Worm (Caenorhabditis elegans) whole organism, L1 larva: Measurements from ENCODE around the gene col-109.

Experiments used
- egl-13 ChIP-seq: sonication (generic microtip); optimal IDR thresholded peaks from 2 replicates; lab custom pipeline; 2016; ENCODE audit warnings: missing genotype, missing genetic modification reagents, missing genetic modification characterization, missing compliant biosample characterization
- elt-2 ChIP-seq: sonication (generic microtip); optimal IDR thresholded peaks from 2 replicates; lab custom pipeline; 2016; ENCODE audit warnings: missing genetic modification characterization, mild to moderate bottlenecking, inconsistent platforms, missing compliant biosample characterization, missing genetic modification reagents
- lin-15B ChIP-seq: fragments of 150-350 bp; sonication (generic microtip); optimal IDR thresholded peaks from 3 replicates; lab custom pipeline; 2014; ENCODE audit warnings: missing biosample characterization, missing genetic modification characterization
- nhr-11 ChIP-seq: fragments of 150-350 bp; optimal IDR thresholded peaks from 2 replicates; lab custom pipeline; 2014; ENCODE audit warnings: missing biosample characterization, missing genetic modification characterization
- sptf-1 ChIP-seq: fragments of 150-350 bp; optimal IDR thresholded peaks from 2 replicates; lab custom pipeline; 2014; ENCODE audit warnings: missing biosample characterization, missing genetic modification characterization

DNA sequence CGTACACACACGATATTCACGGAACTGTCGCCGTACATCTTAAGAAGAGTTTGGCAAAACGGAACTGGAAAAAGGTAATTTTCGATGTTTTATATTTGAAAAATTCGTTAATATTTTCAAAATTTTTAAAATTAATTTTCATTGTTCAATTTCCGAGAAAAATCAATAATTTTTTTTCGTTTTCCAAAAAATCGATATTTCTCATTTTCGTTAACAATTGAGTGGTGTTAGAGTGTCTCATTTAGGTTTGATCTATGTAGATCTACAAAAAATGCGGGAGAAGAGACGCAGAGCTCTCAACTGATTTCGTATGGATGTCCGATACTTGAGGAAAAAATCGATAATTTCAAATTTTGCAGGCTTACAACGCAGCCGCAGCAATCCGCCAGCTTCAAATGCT is 13.1 kb upstream of the col-109 start:
- no peak for TF ChIP-seq nhr-11 (tag; lab: Kevin White, UChicago)
- TF ChIP-seq sptf-1 (tag; lab: Kevin White, UChicago): no peak
- TF ChIP-seq egl-13: no peak
- no peak for TF ChIP-seq elt-2 (tag; lab: Kevin White, UChicago)
- no peak for TF ChIP-seq lin-15B (tag; lab: Kevin White, UChicago)
